Fruit fly (Drosophila melanogaster) whole organism, embryonic: ENCODE measurements around the gene CG33172.
A peak's percentile ranks its signal among the peaks of the same experiment; 100 is the strongest.

Experiments used
- Ada2b ChIP-seq: fragments of 200-800 bp; sonication (Bioruptor generic); IDR thresholded peaks from 2 replicates; pipeline ENCODE4 v1.3.6; 2022; ENCODE audit warnings: missing biosample characterization, missing genetic modification characterization
- CG10366 ChIP-seq: fragments of 200-800 bp; sonication (Bioruptor generic); IDR thresholded peaks from 2 replicates; pipeline ENCODE4 v1.3.6; 2022; ENCODE audit warnings: missing biosample characterization, missing genetic modification characterization
- CG12769 ChIP-seq: fragments of 200-800 bp; sonication (Bioruptor generic); optimal IDR thresholded peaks from 2 replicates; lab custom pipeline; 2019; ENCODE audit warnings: missing biosample characterization, mild to moderate bottlenecking, missing genetic modification characterization, moderate library complexity
- CG12942 ChIP-seq: fragments of 200-800 bp; sonication (Bioruptor generic); optimal IDR thresholded peaks from 3 replicates; lab custom pipeline; 2016; ENCODE audit warnings: missing biosample characterization, missing genetic modification characterization
- CG13424 ChIP-seq: fragments of 200-800 bp; sonication (Bioruptor generic); optimal IDR thresholded peaks from 2 replicates; lab custom pipeline; 2019; ENCODE audit warnings: missing biosample characterization, mild to moderate bottlenecking, missing genetic modification characterization, moderate library complexity
- CG14050 ChIP-seq: fragments of 200-800 bp; sonication (Bioruptor generic); IDR thresholded peaks from 3 replicates; pipeline ENCODE4 v1.3.6; 2022; ENCODE audit warnings: missing biosample characterization, missing genetic modification characterization
- CG14710 ChIP-seq: fragments of 200-800 bp; sonication (Bioruptor generic); optimal IDR thresholded peaks from 3 replicates; lab custom pipeline; 2019; ENCODE audit warnings: missing biosample characterization, mild to moderate bottlenecking, missing genetic modification characterization, moderate library complexity
- CG15073 ChIP-seq: fragments of 200-800 bp; sonication (Bioruptor generic); optimal IDR thresholded peaks from 2 replicates; lab custom pipeline; 2016; ENCODE audit warnings: missing biosample characterization, missing genetic modification characterization
- CG17328 ChIP-seq: fragments of 200-800 bp; sonication (Bioruptor generic); IDR thresholded peaks from 2 replicates; pipeline ENCODE4 v1.3.6; 2022; ENCODE audit warnings: missing biosample characterization, missing genetic modification characterization
- CG17802 ChIP-seq: fragments of 200-800 bp; sonication (Bioruptor generic); optimal IDR thresholded peaks from 2 replicates; lab custom pipeline; 2018; ENCODE audit warnings: missing biosample characterization, mild to moderate bottlenecking, missing genetic modification characterization, moderate library complexity
- CG17829 ChIP-seq: fragments of 200-800 bp; optimal IDR thresholded peaks from 2 replicates; lab custom pipeline; 2019; ENCODE audit warnings: missing biosample characterization, mild to moderate bottlenecking, missing genetic modification characterization, moderate library complexity
- CG18599 ChIP-seq: fragments of 200-800 bp; sonication (Bioruptor generic); optimal IDR thresholded peaks from 3 replicates; lab custom pipeline; 2017; ENCODE audit warnings: missing biosample characterization, missing genetic modification characterization, mild to moderate bottlenecking, moderate library complexity, missing genetic modification reagents
- CG2120 ChIP-seq: fragments of 200-800 bp; sonication (Bioruptor generic); optimal IDR thresholded peaks from 3 replicates; lab custom pipeline; 2016; ENCODE audit warnings: missing biosample characterization, missing genetic modification characterization
- CG31224 ChIP-seq: fragments of 200-800 bp; sonication (Bioruptor generic); IDR thresholded peaks from 2 replicates; pipeline ENCODE4 v1.3.6; 2022; ENCODE audit warnings: missing biosample characterization, missing genetic modification characterization
- CG42726 ChIP-seq: fragments of 200-800 bp; sonication (Bioruptor generic); IDR thresholded peaks from 2 replicates; pipeline ENCODE4 v1.3.6; 2022; ENCODE audit warnings: missing biosample characterization, missing genetic modification characterization; ENCODE audit not compliant: partially characterized antibody
- CG4282 ChIP-seq: fragments of 200-800 bp; sonication (Bioruptor generic); optimal IDR thresholded peaks from 2 replicates; lab custom pipeline; 2016; ENCODE audit warnings: missing biosample characterization, missing genetic modification characterization
- CG6272 ChIP-seq: fragments of 200-800 bp; sonication (Bioruptor generic); IDR thresholded peaks from 2 replicates; pipeline ENCODE4 v1.3.6; 2022; ENCODE audit warnings: missing biosample characterization, missing genetic modification characterization
- CG8281 ChIP-seq: fragments of 200-800 bp; sonication (Bioruptor generic); optimal IDR thresholded peaks from 2 replicates; lab custom pipeline; 2018; ENCODE audit warnings: missing biosample characterization, mild to moderate bottlenecking, missing genetic modification characterization, moderate library complexity
- CG8478 ChIP-seq: fragments of >200 bp; optimal IDR thresholded peaks from 2 replicates; lab custom pipeline; 2018
- CG9609 ChIP-seq: fragments of 200-800 bp; sonication (Bioruptor generic); optimal IDR thresholded peaks from 3 replicates; lab custom pipeline; 2016; ENCODE audit warnings: missing biosample characterization, missing genetic modification characterization
- CG9797 ChIP-seq: fragments of 200-800 bp; sonication (Bioruptor generic); optimal IDR thresholded peaks from 3 replicates; lab custom pipeline; 2018; ENCODE audit warnings: missing biosample characterization, mild to moderate bottlenecking, missing genetic modification characterization
- CkIIα-i1 ChIP-seq: fragments of 200-800 bp; sonication (Bioruptor generic); IDR thresholded peaks from 2 replicates; pipeline ENCODE4 v1.3.6; 2022; ENCODE audit warnings: missing biosample characterization, missing genetic modification characterization
- D19A ChIP-seq: fragments of 200-800 bp; optimal IDR thresholded peaks from 3 replicates; lab custom pipeline; 2019; ENCODE audit warnings: missing biosample characterization, mild to moderate bottlenecking, missing genetic modification characterization, moderate library complexity
- Hand ChIP-seq: fragments of 200-800 bp; sonication (Bioruptor generic); optimal IDR thresholded peaks from 2 replicates; lab custom pipeline; 2017; ENCODE audit warnings: mild to moderate bottlenecking, missing biosample characterization, missing genetic modification reagents, missing genetic modification characterization
- Hey ChIP-seq: fragments of 200-800 bp; sonication (Bioruptor generic); optimal IDR thresholded peaks from 3 replicates; lab custom pipeline; 2018; ENCODE audit warnings: missing biosample characterization, mild to moderate bottlenecking, missing genetic modification characterization
- Rfx ChIP-seq: fragments of 200-800 bp; sonication (Bioruptor generic); IDR thresholded peaks from 2 replicates; pipeline ENCODE4 v1.3.6; 2022; ENCODE audit warnings: missing biosample characterization, missing genetic modification characterization
- Scr ChIP-seq: fragments of 200-800 bp; sonication (Bioruptor generic); IDR thresholded peaks from 2 replicates; pipeline ENCODE4 v1.3.6; 2022; ENCODE audit warnings: missing biosample characterization, missing genetic modification characterization; ENCODE audit not compliant: partially characterized antibody
- Stat92E ChIP-seq, 3 experiments: fragments of >200 bp in 2 of 3; fragments of 200-800 bp in 1 of 3; sonication (Bioruptor generic) in 1 of 3; optimal IDR thresholded peaks; 2 replicates each; lab custom pipeline; 2017 to 2019; ENCODE audit warnings: missing biosample characterization in 3 of 3, missing genetic modification characterization in 3 of 3, mild to moderate bottlenecking in 1 of 3, moderate library complexity in 1 of 3
- Xrp1 ChIP-seq: fragments of 200-800 bp; sonication (Bioruptor generic); IDR thresholded peaks from 2 replicates; pipeline ENCODE4 v1.3.6; 2022; ENCODE audit warnings: missing biosample characterization, missing genetic modification characterization
- al ChIP-seq: fragments of 200-800 bp; sonication (Bioruptor generic); IDR thresholded peaks from 2 replicates; pipeline ENCODE4 v1.3.6; 2022; ENCODE audit warnings: missing biosample characterization, missing genetic modification characterization
- ase ChIP-seq: fragments of 200-800 bp; sonication (Bioruptor generic); IDR thresholded peaks from 3 replicates; pipeline ENCODE4 v1.3.6; 2022; ENCODE audit warnings: missing biosample characterization, missing genetic modification characterization
- bab2 ChIP-seq: fragments of 200-800 bp; sonication (Bioruptor generic); optimal IDR thresholded peaks from 2 replicates; lab custom pipeline; 2016; ENCODE audit warnings: missing biosample characterization, missing genetic modification characterization
- cwo ChIP-seq: fragments of 200-800 bp; sonication (Bioruptor generic); optimal IDR thresholded peaks from 3 replicates; lab custom pipeline; 2017; ENCODE audit warnings: missing biosample characterization, missing genetic modification characterization, mild to moderate bottlenecking, moderate library complexity, missing genetic modification reagents
- dmrt11E ChIP-seq: fragments of 200-800 bp; sonication (Bioruptor generic); optimal IDR thresholded peaks from 3 replicates; lab custom pipeline; 2018; ENCODE audit warnings: missing biosample characterization, mild to moderate bottlenecking, missing genetic modification characterization, moderate library complexity
- emc ChIP-seq: fragments of 200-800 bp; sonication (Bioruptor generic); optimal IDR thresholded peaks from 2 replicates; lab custom pipeline; 2016; ENCODE audit warnings: missing biosample characterization, missing genetic modification characterization
- esg ChIP-seq: fragments of 200-800 bp; sonication (Bioruptor generic); conservative IDR thresholded peaks from 2 replicates; pipeline ENCODE4 v1.3.6; 2022; ENCODE audit warnings: missing biosample characterization, missing genetic modification characterization
- ftz-f1 ChIP-seq: fragments of 200-800 bp; sonication (Bioruptor generic); optimal IDR thresholded peaks from 2 replicates; lab custom pipeline; 2016; ENCODE audit warnings: missing biosample characterization, missing genetic modification characterization
- grn ChIP-seq: fragments of 200-800 bp; sonication (Bioruptor generic); optimal IDR thresholded peaks from 3 replicates; lab custom pipeline; 2017; ENCODE audit warnings: missing biosample characterization, missing genetic modification characterization
- her ChIP-seq: fragments of 200-800 bp; sonication (Bioruptor generic); optimal IDR thresholded peaks from 2 replicates; lab custom pipeline; 2016; ENCODE audit warnings: missing biosample characterization, missing genetic modification characterization
- kni ChIP-seq: fragments of 200-800 bp; sonication (Bioruptor generic); optimal IDR thresholded peaks from 3 replicates; lab custom pipeline; 2017; ENCODE audit warnings: mild to moderate bottlenecking, missing biosample characterization, missing genetic modification reagents, missing genetic modification characterization
- lilli ChIP-seq: fragments of 200-800 bp; sonication (Bioruptor generic); optimal IDR thresholded peaks from 3 replicates; lab custom pipeline; 2016; ENCODE audit warnings: missing biosample characterization, missing genetic modification characterization
- lov ChIP-seq, 2 experiments: fragments of 200-800 bp in 1 of 2; fragments of >200 bp in 1 of 2; sonication (Bioruptor generic) in 1 of 2; IDR thresholded peaks in 1 of 2; optimal IDR thresholded peaks in 1 of 2; 2 replicates in 1 of 2; 3 replicates in 1 of 2; pipeline versions ENCODE4 v1.3.6 to Lab custom; 2017 to 2022; ENCODE audit warnings: missing biosample characterization in 1 of 2, missing genetic modification characterization in 1 of 2
- pho ChIP-seq: fragments of 200-800 bp; sonication (Bioruptor generic); optimal IDR thresholded peaks from 2 replicates; lab custom pipeline; 2016; ENCODE audit warnings: missing biosample characterization, missing genetic modification characterization
- phol ChIP-seq: fragments of 200-800 bp; sonication (Bioruptor generic); optimal IDR thresholded peaks from 3 replicates; lab custom pipeline; 2018; ENCODE audit warnings: missing biosample characterization, mild to moderate bottlenecking, missing genetic modification characterization, moderate library complexity
- pros ChIP-seq: fragments of 200-800 bp; sonication (Bioruptor generic); optimal IDR thresholded peaks from 3 replicates; lab custom pipeline; 2019; ENCODE audit warnings: missing biosample characterization, mild to moderate bottlenecking, missing genetic modification characterization, moderate library complexity
- psq ChIP-seq: fragments of 200-800 bp; sonication (Bioruptor generic); optimal IDR thresholded peaks from 2 replicates; lab custom pipeline; 2017; ENCODE audit warnings: missing biosample characterization, missing genetic modification characterization
- sens ChIP-seq: fragments of 200-800 bp; sonication (Bioruptor generic); peaks from one replicate; lab custom pipeline; 2016; ENCODE audit warnings: missing biosample characterization, missing genetic modification characterization
- seq ChIP-seq: fragments of 200-800 bp; sonication (Bioruptor generic); IDR thresholded peaks from 2 replicates; pipeline ENCODE4 v1.3.6; 2022; ENCODE audit warnings: missing biosample characterization, missing genetic modification characterization
- sima ChIP-seq: fragments of 200-800 bp; sonication (Bioruptor generic); optimal IDR thresholded peaks from 2 replicates; lab custom pipeline; 2016; ENCODE audit warnings: missing biosample characterization, missing genetic modification characterization
- sug ChIP-seq: fragments of 200-800 bp; optimal IDR thresholded peaks from 2 replicates; lab custom pipeline; 2019; ENCODE audit warnings: missing biosample characterization, mild to moderate bottlenecking, missing genetic modification characterization, moderate library complexity

The CG33172 gene

DNA sequence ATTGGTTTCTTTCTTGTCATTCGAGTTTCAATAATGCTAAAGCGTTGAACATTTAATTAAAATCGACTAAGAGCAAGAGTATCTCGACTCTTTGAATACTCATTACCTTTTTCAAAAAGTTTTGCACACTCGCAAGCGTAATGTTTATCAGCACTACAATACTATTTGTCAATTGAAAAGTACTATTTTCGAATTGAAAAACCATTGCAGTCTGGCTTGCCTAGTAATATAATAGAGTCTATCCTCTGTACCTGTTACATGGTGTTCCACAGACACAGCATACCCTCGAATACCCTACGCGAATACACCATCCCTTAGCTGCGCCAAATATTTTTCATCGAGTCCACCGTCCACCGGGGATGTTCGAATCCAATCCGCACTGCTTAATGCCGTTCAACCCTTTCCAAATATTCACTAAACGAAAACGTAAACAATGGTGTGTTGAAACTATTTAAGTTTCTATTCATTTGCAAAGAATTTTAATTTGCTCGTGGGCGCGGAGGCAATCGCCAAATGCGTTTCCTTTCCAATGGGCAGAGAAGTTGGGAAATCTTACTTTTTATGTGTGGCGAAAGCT is 49.2 kb downstream of the CG33172 start (continued):
- no peak for TF ChIP-seq Scr (GFP tag; lab: Robert Waterston, UW)
- peak; percentile 8 for TF ChIP-seq CG17829 (tag; lab: Kevin White, UChicago)
- TF ChIP-seq CG31224 (GFP tag; lab: Robert Waterston, UW) = no peak
- TF ChIP-seq CG17328 (GFP tag; lab: Robert Waterston, UW) = peak; percentile 40; the same call in 1 of the 2 replicates
- TF ChIP-seq CG18599 (GFP tag; lab: Kevin White, UChicago) = no peak
- TF ChIP-seq CG13424 (tag; lab: Kevin White, UChicago) = peak; percentile 45
- TF ChIP-seq CG15073 = no peak
- no peak for TF ChIP-seq al
- no peak for TF ChIP-seq kni (GFP tag; lab: Kevin White, UChicago)
- TF ChIP-seq grn (GFP tag; lab: Kevin White, UChicago) = no peak
- TF ChIP-seq CG14050 (GFP tag; lab: Robert Waterston, UW) = no peak
- TF ChIP-seq lilli (GFP tag; lab: Kevin White, UChicago) = peak; percentile 32
- TF ChIP-seq sima (GFP tag; lab: Kevin White, UChicago) = no peak
- no peak for TF ChIP-seq lov (optimal IDR thresholded peaks at IDR 0.05; lab: Kevin White, UChicago)
- 0 out of 3 replicates have a peak, but pooled peaks have one; percentile 37 for TF ChIP-seq lov (GFP tag; IDR thresholded peaks at IDR 0.05; lab: Robert Waterston, UW)
- TF ChIP-seq sug (tag; lab: Kevin White, UChicago) = no peak
- TF ChIP-seq emc (GFP tag; lab: Kevin White, UChicago) = no peak
- TF ChIP-seq pros (GFP tag; lab: Kevin White, UChicago) = peak; percentile 41
- no peak for TF ChIP-seq esg (GFP tag; lab: Robert Waterston, UW)
- TF ChIP-seq CG8281 (tag; lab: Kevin White, UChicago) = no peak
- peak; percentile 56; the same call in 1 of the 2 replicates for TF ChIP-seq seq (GFP tag; lab: Robert Waterston, UW)
- TF ChIP-seq bab2 (GFP tag; lab: Kevin White, UChicago) = no peak
- peak; percentile 38 for TF ChIP-seq CG14710 (tag; lab: Kevin White, UChicago)
- no peak for TF ChIP-seq CG8478
- TF ChIP-seq CG4282 (GFP tag; lab: Kevin White, UChicago) = no peak
- peak; percentile 1 for TF ChIP-seq CG9609 (GFP tag; lab: Kevin White, UChicago)
- TF ChIP-seq her (GFP tag; lab: Kevin White, UChicago) = no peak
- TF ChIP-seq CG12769 (tag; lab: Kevin White, UChicago) = no peak
- TF ChIP-seq CG10366 (GFP tag; lab: Robert Waterston, UW) = 0 out of 2 replicates have a peak, but pooled peaks have one; percentile 16
- TF ChIP-seq psq (GFP tag; lab: Kevin White, UChicago) = no peak
- TF ChIP-seq CG6272 (GFP tag; lab: Robert Waterston, UW) = no peak
- TF ChIP-seq CkIIα-i1 (GFP tag; lab: Robert Waterston, UW) = no peak
- TF ChIP-seq Xrp1 (GFP tag; lab: Robert Waterston, UW) = peak; percentile 52
- no peak for TF ChIP-seq Hand (GFP tag; lab: Kevin White, UChicago)
- TF ChIP-seq CG2120 (GFP tag; lab: Kevin White, UChicago) = peak; percentile 36
- TF ChIP-seq Stat92E (GFP tag; optimal IDR thresholded peaks at IDR 0.05; lab: Kevin White, UChicago) = no peak
- TF ChIP-seq phol (tag; lab: Kevin White, UChicago) = peak; percentile 42
- TF ChIP-seq Hey (tag; lab: Kevin White, UChicago) = no peak
- no peak for TF ChIP-seq CG17802 (tag; lab: Kevin White, UChicago)
- TF ChIP-seq ase = no peak
- no peak for TF ChIP-seq CG42726
- peak; percentile 89 for TF ChIP-seq sens (GFP tag; lab: Kevin White, UChicago)
- TF ChIP-seq pho (GFP tag; lab: Kevin White, UChicago) = no peak
- TF ChIP-seq ftz-f1 (GFP tag; lab: Kevin White, UChicago) = no peak
- TF ChIP-seq D19A (tag; lab: Kevin White, UChicago) = peak; percentile 39
- no peak for TF ChIP-seq CG12942 (GFP tag; lab: Kevin White, UChicago)
- peak; percentile 39; the same call in 1 of the 2 replicates for TF ChIP-seq Ada2b (GFP tag; lab: Robert Waterston, UW)
- TF ChIP-seq Rfx (GFP tag; lab: Robert Waterston, UW) = peak; percentile 40; the same call in 1 of the 2 replicates
- TF ChIP-seq cwo (GFP tag; lab: Kevin White, UChicago) = no peak
- TF ChIP-seq CG9797 (GFP tag; lab: Kevin White, UChicago) = no peak
- TF ChIP-seq dmrt11E (tag; lab: Kevin White, UChicago) = peak; percentile 46
